Worm (Caenorhabditis elegans): ENCODE results near the gene dpy-30.

The dpy-30 gene

DNA sequence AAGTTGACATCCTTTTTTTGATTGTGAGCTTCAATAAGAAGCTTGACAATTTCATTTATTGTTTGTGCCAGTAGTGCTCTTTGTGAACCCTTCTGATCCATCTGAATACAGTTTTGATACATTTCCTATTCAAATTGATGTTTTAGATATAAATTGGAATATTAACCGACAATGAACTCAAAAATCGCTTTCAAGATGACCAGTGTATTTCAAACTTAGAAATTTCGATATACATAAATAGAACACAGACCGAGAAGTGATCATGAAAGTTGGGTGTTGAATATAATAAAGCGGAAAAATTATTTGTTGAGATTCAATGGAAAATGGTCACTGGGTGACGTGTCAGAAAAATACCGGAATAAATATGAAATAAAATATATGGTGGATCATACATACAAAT is 10.0 kb upstream of the dpy-30 start, which contains the start of gene elpc-3:
Gene elpc-3 (minus strand): TSS at position 101 of the 400 bp plus-strand sequence.
- TF ChIP-seq elt-3 (tag; optimal IDR thresholded peaks at IDR 0.05) (no peak), blmp-1 (tag; optimal IDR thresholded peaks at IDR 0.05) (no peak)

DNA sequence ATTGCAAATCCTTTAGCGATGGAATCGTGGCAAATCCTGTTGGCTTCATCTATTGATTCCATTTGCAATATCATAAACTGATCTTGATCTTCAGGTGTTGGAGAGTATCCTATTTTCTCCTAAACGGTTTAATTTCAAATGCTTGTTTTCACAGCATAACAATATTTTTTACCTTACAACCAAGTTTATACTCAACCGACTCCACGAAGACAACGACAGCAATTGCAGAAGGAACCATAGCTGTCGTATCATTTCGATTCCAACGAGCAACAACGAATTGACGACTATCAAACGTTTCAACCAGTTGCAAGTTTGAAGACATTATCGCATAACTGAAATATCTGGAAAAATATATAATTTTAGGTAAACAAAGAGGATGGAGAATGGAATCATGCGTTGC is 7.5 kb upstream of the dpy-30 start, which contains the start of gene usip-1:
Gene usip-1 (minus strand): TSS at position 341 of the 400 bp plus-strand sequence.
- TF ChIP-seq mab-5 (tag; optimal IDR thresholded peaks at IDR 0.05), result no peak
- TF ChIP-seq ham-2 (GFP tag; optimal IDR thresholded peaks at IDR 0.05), result no peak
- no peak for TF ChIP-seq lin-32 (GFP tag; optimal IDR thresholded peaks at IDR 0.05)
- TF ChIP-seq ztf-11 (tag; optimal IDR thresholded peaks at IDR 0.05), result no peak
- TF ChIP-seq blmp-1 (tag; optimal IDR thresholded peaks at IDR 0.05), result no peak
- no peak for TF ChIP-seq ceh-39 (tag; optimal IDR thresholded peaks at IDR 0.05)
- no peak for TF ChIP-seq tbx-8 (GFP tag; optimal IDR thresholded peaks at IDR 0.05)
- TF ChIP-seq ceh-83 (GFP tag; optimal IDR thresholded peaks at IDR 0.05), result no peak
- no peak for TF ChIP-seq cnd-1 (tag; optimal IDR thresholded peaks at IDR 0.05)
- no peak for TF ChIP-seq snpc-4 (tag; optimal IDR thresholded peaks at IDR 0.05)
- TF ChIP-seq elt-3 (tag; optimal IDR thresholded peaks at IDR 0.05), result no peak
- no peak for TF ChIP-seq pha-4 (tag; optimal IDR thresholded peaks at IDR 0.05)
- no peak for TF ChIP-seq elt-1 (tag; optimal IDR thresholded peaks at IDR 0.05; ENCODE audit: borderline replicate concordance, insufficient read depth)
- no peak for TF ChIP-seq nhr-12 (tag; optimal IDR thresholded peaks at IDR 0.05)
- no peak for TF ChIP-seq unc-62 (GFP tag; optimal IDR thresholded peaks at IDR 0.05)
- no peak for TF ChIP-seq ceh-43 (GFP tag; optimal IDR thresholded peaks at IDR 0.05)
- TF ChIP-seq sem-2 (GFP tag; optimal IDR thresholded peaks at IDR 0.05), result no peak
- TF ChIP-seq zip-8 (tag; optimal IDR thresholded peaks at IDR 0.05), result no peak
- TF ChIP-seq mls-2 (tag; optimal IDR thresholded peaks at IDR 0.05), result no peak
- TF ChIP-seq nhr-237 (tag; optimal IDR thresholded peaks at IDR 0.05), result no peak

DNA sequence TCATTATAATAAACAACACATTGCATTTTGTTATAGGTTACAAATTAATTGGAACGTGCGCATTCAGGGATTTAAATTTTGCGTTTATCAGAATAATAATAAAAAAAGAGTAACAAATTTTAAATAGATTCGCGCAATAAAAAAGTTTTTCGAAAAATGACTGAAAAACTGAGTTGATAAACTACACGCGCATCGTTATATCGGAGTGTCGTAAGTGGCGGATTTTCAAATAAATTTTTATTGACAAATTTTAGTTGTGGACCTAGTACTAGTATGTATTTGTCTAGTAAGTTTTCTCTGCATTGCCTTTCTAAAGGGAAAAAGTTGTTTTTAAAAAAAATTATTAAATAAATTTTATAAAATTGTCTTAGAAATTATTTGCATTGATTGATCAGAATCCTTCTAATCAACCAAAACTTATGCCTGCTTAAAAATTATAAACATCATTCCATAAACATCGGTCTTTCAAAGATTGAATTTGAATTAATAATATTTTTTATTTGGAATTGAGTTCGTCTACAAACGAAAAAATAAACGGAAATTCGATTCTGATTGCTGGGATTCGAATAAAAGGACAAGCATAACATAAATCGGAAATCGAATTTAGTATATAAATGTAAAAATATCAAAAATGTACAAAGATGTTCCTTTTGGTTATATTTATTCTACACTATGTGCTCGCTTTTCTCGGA is 6.9 kb upstream of the dpy-30 start, which contains the start of gene srd-4:
Gene srd-4 (plus strand): TSS at position 642 of the 692 bp plus-strand sequence.
- TF ChIP-seq lsy-2 (tag; optimal IDR thresholded peaks at IDR 0.05) (peak; percentile 39), cnd-1 (tag; optimal IDR thresholded peaks at IDR 0.05) (no peak), blmp-1 (tag; optimal IDR thresholded peaks at IDR 0.05) (no peak), pha-4 (tag; optimal IDR thresholded peaks at IDR 0.05) (peak; percentile 15), tbx-8 (GFP tag; optimal IDR thresholded peaks at IDR 0.05) (no peak)

DNA sequence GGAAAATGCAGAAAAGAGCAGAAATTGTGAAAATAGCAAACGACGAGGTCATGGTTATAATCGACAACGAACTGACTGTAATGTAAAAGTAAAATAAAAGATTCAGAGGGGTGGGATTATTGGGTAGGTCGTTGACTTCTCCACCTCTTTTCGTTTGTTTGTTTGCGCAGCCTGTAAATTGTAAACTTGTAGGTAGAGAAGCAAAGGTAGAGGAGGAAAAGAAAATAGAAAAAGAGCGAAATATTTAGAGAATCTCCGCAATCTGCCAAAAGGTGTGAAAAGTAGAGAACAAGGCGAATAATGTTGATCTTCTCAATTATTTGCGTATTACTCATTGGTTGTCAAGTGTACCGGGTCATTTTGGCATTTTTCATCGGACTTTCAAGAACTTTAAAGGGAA is 4.0 kb upstream of the dpy-30 start, which contains the start of gene ZK863.8:
Gene ZK863.8 (minus strand): TSS at position 173 of the 400 bp plus-strand sequence.
- TF ChIP-seq pha-4 (tag; optimal IDR thresholded peaks at IDR 0.05) (no peak), mls-2 (tag; optimal IDR thresholded peaks at IDR 0.05) (no peak), tbx-8 (GFP tag; optimal IDR thresholded peaks at IDR 0.05) (no peak), snpc-4 (tag; optimal IDR thresholded peaks at IDR 0.05) (no peak), sptf-1 (tag; optimal IDR thresholded peaks at IDR 0.05) (no peak), hlh-1 (tag; optimal IDR thresholded peaks at IDR 0.05) (no peak), mep-1 (tag; optimal IDR thresholded peaks at IDR 0.05) (no peak), nhr-12 (tag; optimal IDR thresholded peaks at IDR 0.05) (no peak), sem-2 (GFP tag; optimal IDR thresholded peaks at IDR 0.05) (no peak), ham-2 (GFP tag; optimal IDR thresholded peaks at IDR 0.05) (no peak), ceh-83 (GFP tag; optimal IDR thresholded peaks at IDR 0.05) (no peak), M03D4.4 (tag; optimal IDR thresholded peaks at IDR 0.05) (no peak), elt-1 (tag; optimal IDR thresholded peaks at IDR 0.05; ENCODE audit: borderline replicate concordance, insufficient read depth) (no peak), ceh-43 (GFP tag; optimal IDR thresholded peaks at IDR 0.05) (no peak), nhr-76 (tag; optimal IDR thresholded peaks at IDR 0.05) (no peak)

DNA sequence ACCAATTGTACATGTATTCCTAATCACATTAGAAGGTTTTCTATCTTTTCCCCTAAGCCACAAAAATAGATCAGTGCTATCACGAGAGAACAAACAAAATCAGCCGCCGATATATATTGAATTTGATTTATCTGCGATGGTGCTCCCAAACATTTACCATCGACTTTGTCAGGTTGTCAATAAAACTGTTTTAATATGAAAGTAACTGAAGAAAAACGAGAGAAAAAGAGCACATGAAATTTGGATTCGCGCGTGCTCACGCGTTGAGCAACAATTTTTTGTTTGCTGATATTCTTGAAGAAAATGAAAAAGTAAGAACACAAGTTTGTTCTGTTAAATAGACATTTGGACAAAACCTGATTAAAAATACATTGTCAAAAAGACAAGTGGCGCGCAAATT is 2.5 kb upstream of the dpy-30 start:
- TF ChIP-seq nhr-28 (tag; optimal IDR thresholded peaks at IDR 0.05) (no peak), nhr-76 (tag; optimal IDR thresholded peaks at IDR 0.05) (no peak), drap-1 (GFP tag; optimal IDR thresholded peaks at IDR 0.05) (no peak), sptf-1 (tag; optimal IDR thresholded peaks at IDR 0.05) (no peak), ceh-83 (GFP tag; optimal IDR thresholded peaks at IDR 0.05) (no peak), mls-2 (tag; optimal IDR thresholded peaks at IDR 0.05) (no peak), sem-2 (GFP tag; optimal IDR thresholded peaks at IDR 0.05) (no peak), snpc-4 (tag; optimal IDR thresholded peaks at IDR 0.05) (no peak), ztf-11 (tag; optimal IDR thresholded peaks at IDR 0.05) (no peak), mep-1 (tag; optimal IDR thresholded peaks at IDR 0.05) (no peak), elt-1 (tag; optimal IDR thresholded peaks at IDR 0.05; ENCODE audit: borderline replicate concordance, insufficient read depth) (no peak), nhr-12 (tag; optimal IDR thresholded peaks at IDR 0.05) (no peak)
